Fruit fly (Drosophila melanogaster): Measurements from ENCODE around the gene CG15394.

DNA sequence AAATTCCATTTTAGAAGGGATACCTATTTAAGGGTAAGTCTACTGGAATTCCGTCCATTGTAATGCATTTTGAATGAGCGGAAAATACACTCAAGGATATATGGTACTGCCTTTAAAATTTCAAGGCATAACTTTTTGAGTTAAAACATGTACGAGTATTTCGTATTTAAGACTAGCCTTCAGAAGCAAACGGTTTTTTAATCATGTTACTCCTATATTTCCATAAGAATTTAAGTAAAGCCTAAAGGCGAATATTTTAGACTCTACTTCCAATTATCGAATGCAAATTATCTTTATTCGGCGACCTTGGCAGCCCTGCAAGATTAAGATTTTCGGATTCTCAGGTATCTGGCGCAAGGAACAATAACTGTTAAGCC lies 14.3 kb upstream of the CG15394 start, which contains the start of gene Elba2:
- TF ChIP-seq CG8478 (optimal IDR thresholded peaks at IDR 0.05) (no peak), CTCF (optimal IDR thresholded peaks at IDR 0.05) (no peak)
